Fruit fly (Drosophila melanogaster): ENCODE results near the gene CG43354.
A peak's percentile ranks its signal among the peaks of the same experiment; 100 is the strongest.

DNA sequence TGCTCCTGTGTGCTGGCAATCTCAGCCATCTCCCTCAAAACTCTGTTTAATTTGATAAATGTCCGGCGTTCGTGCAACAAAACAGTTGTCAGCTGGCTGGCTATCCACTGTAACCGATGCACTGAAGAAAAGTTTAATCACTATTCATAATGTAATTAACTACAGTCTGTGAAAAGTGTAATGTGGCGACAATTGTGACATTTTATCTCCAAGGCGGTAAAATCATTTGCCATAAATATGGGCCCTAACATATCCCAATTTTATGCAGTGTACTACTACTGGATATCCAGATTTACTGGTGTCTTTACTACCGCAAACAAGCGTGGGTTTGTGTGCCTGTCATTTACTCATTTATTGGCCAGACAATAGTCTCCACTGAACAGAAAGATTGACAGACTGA lies 19.5 kb upstream of the CG43354 start:
- TF ChIP-seq net (GFP tag; optimal IDR thresholded peaks at IDR 0.05) (peak; percentile 51), CG9139 (GFP tag; optimal IDR thresholded peaks at IDR 0.05) (no peak), spab (GFP tag; optimal IDR thresholded peaks at IDR 0.05) (peak; percentile 42), Hr39 (GFP tag; optimal IDR thresholded peaks at IDR 0.05) (peak; percentile 42), topi (GFP tag; optimal IDR thresholded peaks at IDR 0.05) (peak; percentile 7), Eip78C (GFP tag) (peak; percentile 79), pdm3 (GFP tag; optimal IDR thresholded peaks at IDR 0.05) (peak; percentile 78), CG16779 (tag; optimal IDR thresholded peaks at IDR 0.05) (peak; percentile 16), Sox102F (GFP tag; optimal IDR thresholded peaks at IDR 0.05) (peak; percentile 25), dac (GFP tag; optimal IDR thresholded peaks at IDR 0.05) (peak; percentile 60), Eip93F (GFP tag; optimal IDR thresholded peaks at IDR 0.05) (no peak), Ets96B (tag; optimal IDR thresholded peaks at IDR 0.05) (peak; percentile 53), CG4318 (GFP tag; optimal IDR thresholded peaks at IDR 0.05) (peak; percentile 59)

Data from whole organism, prepupa.